Fruit fly (Drosophila melanogaster): ENCODE data around the gene CG7857.
A peak's percentile ranks its signal among the peaks of the same experiment; 100 is the strongest.

CG7857 gene

DNA sequence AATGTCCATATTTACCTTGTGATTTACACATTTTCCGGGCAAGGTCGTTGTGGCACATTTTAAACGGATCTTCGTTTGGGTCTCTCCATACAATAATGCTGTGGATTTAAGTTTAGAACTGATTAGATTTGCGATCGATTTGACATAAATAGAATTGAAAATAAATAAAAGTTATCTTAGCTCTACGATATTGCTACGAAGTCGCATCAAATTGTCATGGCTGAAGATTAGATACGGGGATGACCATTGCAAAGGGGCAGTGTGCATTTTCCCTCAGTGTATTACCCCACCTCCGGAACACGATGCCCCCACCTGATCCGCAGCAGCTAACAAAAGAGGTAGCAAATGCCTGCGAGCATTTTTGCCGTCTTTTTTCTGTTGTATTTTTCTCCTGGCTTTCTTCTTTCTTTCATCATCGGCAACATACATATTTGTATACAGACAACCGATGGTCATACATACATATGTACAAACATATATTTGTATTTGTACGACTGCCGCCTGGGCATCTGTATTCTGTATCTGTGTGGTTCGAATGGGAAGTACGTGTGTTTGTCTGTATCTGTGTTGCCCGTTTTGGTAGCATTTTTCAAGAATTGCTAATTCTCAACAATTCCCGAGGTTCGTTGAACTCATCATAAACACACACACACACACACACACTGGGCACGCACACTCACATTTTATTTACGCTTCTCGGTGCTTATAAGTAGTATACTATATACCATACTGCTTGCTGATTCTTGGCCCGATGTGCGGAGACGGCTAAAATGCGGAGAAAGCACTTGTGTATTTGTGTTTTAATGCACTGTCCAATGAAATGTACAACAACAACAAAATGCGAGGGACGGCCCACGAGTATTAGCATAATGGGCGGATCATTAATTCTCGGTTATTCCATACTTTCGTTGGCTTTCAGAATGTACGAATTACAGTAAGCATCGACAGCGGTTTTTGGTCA, 40.0 kb upstream of the CG7857 start (continued):
- TF ChIP-seq CG7357 (GFP tag; IDR thresholded peaks at IDR 0.05) (no peak), CG1024 (GFP tag; IDR thresholded peaks at IDR 0.05) (no peak), CG32532 (GFP tag; IDR thresholded peaks at IDR 0.05) (no peak), Ssrp (tag; optimal IDR thresholded peaks at IDR 0.05) (no peak), NfI (GFP tag; optimal IDR thresholded peaks at IDR 0.05) (no peak), Ada2b (GFP tag; IDR thresholded peaks at IDR 0.05) (no peak), vvl (GFP tag; IDR thresholded peaks at IDR 0.05) (peak; percentile 12; the same call in 1 of the 2 replicates), pfk (GFP tag; optimal IDR thresholded peaks at IDR 0.05) (no peak), jigr1 (GFP tag; IDR thresholded peaks at IDR 0.05) (no peak), phol (tag; optimal IDR thresholded peaks at IDR 0.05) (peak; percentile 23), MESR4 (GFP tag; optimal IDR thresholded peaks at IDR 0.05) (no peak), sc (optimal IDR thresholded peaks at IDR 0.05) (no peak), sc (GFP tag; optimal IDR thresholded peaks at IDR 0.05) (no peak), lab (GFP tag; optimal IDR thresholded peaks at IDR 0.05) (peak; percentile 12), CG31441 (GFP tag; IDR thresholded peaks at IDR 0.05) (0 out of 2 replicates have a peak, but pooled peaks have one; percentile 17), CG8944 (GFP tag; optimal IDR thresholded peaks at IDR 0.05) (no peak), MBD-R2 (GFP tag; IDR thresholded peaks at IDR 0.05) (no peak), gro (GFP tag; optimal IDR thresholded peaks at IDR 0.05) (no peak), CG17361 (GFP tag; IDR thresholded peaks at IDR 0.05) (peak; percentile 41; the same call in 2 of the 3 replicates), CG8281 (tag; optimal IDR thresholded peaks at IDR 0.05) (no peak), bigmax (GFP tag; optimal IDR thresholded peaks at IDR 0.05) (no peak), chinmo (GFP tag; IDR thresholded peaks at IDR 0.05; ENCODE audit: partially characterized antibody) (no peak), CG16779 (GFP tag; IDR thresholded peaks at IDR 0.05) (no peak), CG4424 (GFP tag; optimal IDR thresholded peaks at IDR 0.05) (peak; percentile 15)

- TF ChIP-seq Rx (GFP tag; IDR thresholded peaks at IDR 0.05) (no peak), ac (GFP tag; optimal IDR thresholded peaks at IDR 0.05) (no peak), GATAe (GFP tag; conservative IDR thresholded peaks at IDR 0.05) (no peak), pros (GFP tag; optimal IDR thresholded peaks at IDR 0.05) (peak; percentile 93), Pdp1 (GFP tag; optimal IDR thresholded peaks at IDR 0.05) (peak in 1 of 2 experiments; percentile 76), croc (GFP tag; conservative IDR thresholded peaks at IDR 0.05) (no peak), chinmo (GFP tag; IDR thresholded peaks at IDR 0.05; ENCODE audit: partially characterized antibody) (0 out of 4 replicates have a peak, but pooled peaks have one; percentile 5), CG17328 (GFP tag; IDR thresholded peaks at IDR 0.05) (no peak), insv (GFP tag; optimal IDR thresholded peaks at IDR 0.05) (no peak), CG4328 (GFP tag; optimal IDR thresholded peaks at IDR 0.05) (no peak), Fer3 (tag; optimal IDR thresholded peaks at IDR 0.05) (no peak), Myb (GFP tag; optimal IDR thresholded peaks at IDR 0.05) (no peak), sqz (GFP tag; optimal IDR thresholded peaks at IDR 0.05) (peak; percentile 62), wek (GFP tag; optimal IDR thresholded peaks at IDR 0.05) (no peak), phol (tag; optimal IDR thresholded peaks at IDR 0.05) (no peak), inv (GFP tag; IDR thresholded peaks at IDR 0.05; ENCODE audit: partially characterized antibody) (no peak), Aef1 (GFP tag; IDR thresholded peaks at IDR 0.05) (no peak), Vsx1 (GFP tag; optimal IDR thresholded peaks at IDR 0.05) (no peak), D19B (GFP tag; optimal IDR thresholded peaks at IDR 0.05) (no peak), cwo (GFP tag; optimal IDR thresholded peaks at IDR 0.05) (peak; percentile 62), eyg (GFP tag; optimal IDR thresholded peaks at IDR 0.05) (no peak), danr (GFP tag; IDR thresholded peaks at IDR 0.05) (no peak), otp (GFP tag; IDR thresholded peaks at IDR 0.05) (no peak), fd64A (GFP tag; optimal IDR thresholded peaks at IDR 0.05) (no peak), CG17802 (tag; optimal IDR thresholded peaks at IDR 0.05) (no peak), gfzf (GFP tag; optimal IDR thresholded peaks at IDR 0.05) (no peak), Sry-δ (GFP tag; optimal IDR thresholded peaks at IDR 0.05) (no peak), CG31441 (GFP tag; IDR thresholded peaks at IDR 0.05) (no peak)
Observed at dm6 chr3L:15543467-15543866, 38.8 kb upstream of the CG7857 start.
